Fruit fly (Drosophila melanogaster) whole organism, wandering third instar larva: ENCODE data around the gene xit.

Source experiments
- Abd-B ChIP-seq: fragments of >200 bp; optimal IDR thresholded peaks from 2 replicates; lab custom pipeline; 2017; ENCODE audit warnings: missing biosample characterization, missing genetic modification characterization
- CG32264 ChIP-seq: fragments of 200-800 bp; sonication (Bioruptor generic); optimal IDR thresholded peaks from 2 replicates; lab custom pipeline; 2016; ENCODE audit warnings: missing biosample characterization, missing genetic modification characterization
- CG9705 ChIP-seq: fragments of 200-800 bp; sonication (Bioruptor generic); optimal IDR thresholded peaks from 2 replicates; lab custom pipeline; 2018; ENCODE audit warnings: missing biosample characterization, mild to moderate bottlenecking, missing genetic modification characterization
- CrebA ChIP-seq: fragments of 200-800 bp; sonication (Bioruptor generic); optimal IDR thresholded peaks from 2 replicates; lab custom pipeline; 2016; ENCODE audit warnings: missing biosample characterization, mild to moderate bottlenecking, missing genetic modification characterization, borderline replicate concordance
- Dfd ChIP-seq: fragments of >200 bp; optimal IDR thresholded peaks from 2 replicates; lab custom pipeline; 2017; ENCODE audit warnings: missing biosample characterization, missing genetic modification characterization
- Dif ChIP-seq: fragments of 200-275, 200-300 bp; sonication (Bioruptor generic); optimal IDR thresholded peaks from 2 replicates; lab custom pipeline; 2018; ENCODE audit warnings: missing biosample characterization, missing genetic modification characterization; ENCODE audit not compliant: partially characterized antibody
- GATAd ChIP-seq: sonication (Bioruptor generic); optimal IDR thresholded peaks from 2 replicates; lab custom pipeline; 2016; ENCODE audit warnings: missing biosample characterization, missing genetic modification characterization
- HLH106 ChIP-seq: fragments of 200-800 bp; optimal IDR thresholded peaks from 3 replicates; lab custom pipeline; 2019; ENCODE audit warnings: missing biosample characterization, mild to moderate bottlenecking, missing genetic modification characterization, moderate library complexity
- Hnf4 ChIP-seq: fragments of 200-800 bp; sonication (Bioruptor generic); optimal IDR thresholded peaks from 2 replicates; lab custom pipeline; 2016; ENCODE audit warnings: missing biosample characterization, mild to moderate bottlenecking, missing genetic modification characterization
- Hr78 ChIP-seq: fragments of >200 bp; optimal IDR thresholded peaks from 2 replicates; lab custom pipeline; 2017; ENCODE audit warnings: missing biosample characterization, missing genetic modification characterization
- Hr83 ChIP-seq: fragments of 200-300 bp; sonication (Bioruptor generic); optimal IDR thresholded peaks from 2 replicates; lab custom pipeline; 2016; ENCODE audit warnings: missing biosample characterization, mild to moderate bottlenecking, missing genetic modification characterization, moderate library complexity; ENCODE audit not compliant: poor library complexity, severe bottlenecking
- Jra ChIP-seq: sonication (Bioruptor generic); optimal IDR thresholded peaks from 2 replicates; lab custom pipeline; 2016; ENCODE audit warnings: missing biosample characterization, missing genetic modification characterization
- Mio ChIP-seq: sonication (Bioruptor generic); optimal IDR thresholded peaks from 2 replicates; lab custom pipeline; 2016; ENCODE audit warnings: missing biosample characterization, missing genetic modification characterization
- Myc ChIP-seq: fragments of >200 bp; optimal IDR thresholded peaks from 2 replicates; lab custom pipeline; 2017
- N ChIP-seq: fragments of >200 bp; optimal IDR thresholded peaks from 2 replicates; lab custom pipeline; 2018; ENCODE audit warnings: missing biosample characterization, missing external identifiers, missing genetic modification characterization
- OdsH ChIP-seq: fragments of 200-800 bp; sonication (Bioruptor generic); optimal IDR thresholded peaks from 2 replicates; lab custom pipeline; 2016; ENCODE audit warnings: missing biosample characterization, mild to moderate bottlenecking, missing genetic modification characterization
- Rel ChIP-seq, 2 experiments: fragments of 200-800 bp; sonication (Bioruptor generic) in 1 of 2; optimal IDR thresholded peaks; 2 replicates in 1 of 2; 3 replicates in 1 of 2; lab custom pipeline; 2016 to 2019; ENCODE audit warnings: mild to moderate bottlenecking in 2 of 2, missing biosample characterization in 2 of 2, missing genetic modification characterization in 2 of 2, moderate library complexity in 1 of 2
- Sp1 ChIP-seq: fragments of 200-800 bp; sonication (Bioruptor generic); optimal IDR thresholded peaks from 3 replicates; lab custom pipeline; 2019; ENCODE audit warnings: missing biosample characterization, mild to moderate bottlenecking, missing genetic modification characterization, moderate library complexity
- Vsx2 ChIP-seq: fragments of 200-300, 225-300 bp; sonication (Bioruptor generic); optimal IDR thresholded peaks from 2 replicates; lab custom pipeline; 2018; ENCODE audit warnings: missing biosample characterization, missing genetic modification characterization; ENCODE audit not compliant: partially characterized antibody
- br ChIP-seq: fragments of 200-800 bp; sonication (Bioruptor generic); optimal IDR thresholded peaks from 2 replicates; lab custom pipeline; 2016; ENCODE audit warnings: missing biosample characterization, missing genetic modification characterization
- brk ChIP-seq: fragments of 200-800 bp; sonication (Bioruptor generic); optimal IDR thresholded peaks from 2 replicates; lab custom pipeline; 2016; ENCODE audit warnings: missing biosample characterization, mild to moderate bottlenecking, missing genetic modification characterization
- dl ChIP-seq, 2 experiments: fragments of 175-275, 200-275 bp in 1 of 2; fragments of 200-275 bp in 1 of 2; sonication (Bioruptor generic); optimal IDR thresholded peaks; lab custom pipeline; 2018; ENCODE audit warnings: mild to moderate bottlenecking in 2 of 2, missing biosample characterization in 2 of 2, missing genetic modification characterization in 2 of 2, moderate library complexity in 2 of 2; ENCODE audit not compliant: partially characterized antibody in 2 of 2, insufficient read depth in 1 of 2
- dmrt93B ChIP-seq: fragments of 200-800 bp; sonication (Bioruptor generic); optimal IDR thresholded peaks from 2 replicates; lab custom pipeline; 2018; ENCODE audit warnings: missing biosample characterization, mild to moderate bottlenecking, missing genetic modification characterization
- dsf ChIP-seq: sonication (Bioruptor generic); optimal IDR thresholded peaks from 2 replicates; lab custom pipeline; 2016; ENCODE audit warnings: missing biosample characterization, missing genetic modification characterization, borderline replicate concordance
- ey ChIP-seq: fragments of 200-800 bp; sonication (Bioruptor generic); optimal IDR thresholded peaks from 2 replicates; lab custom pipeline; 2016; ENCODE audit warnings: missing biosample characterization, missing genetic modification characterization
- foxo ChIP-seq, 2 experiments: fragments of 200-800 bp; sonication (Bioruptor generic); optimal IDR thresholded peaks; 2 replicates in 1 of 2; 3 replicates in 1 of 2; lab custom pipeline; 2016 to 2017; ENCODE audit warnings: missing biosample characterization in 2 of 2, missing genetic modification characterization in 2 of 2
- fru ChIP-seq: fragments of 200-800 bp; sonication (Bioruptor generic); optimal IDR thresholded peaks from 3 replicates; lab custom pipeline; 2016; ENCODE audit warnings: missing biosample characterization, mild to moderate bottlenecking, missing genetic modification characterization
- h ChIP-seq: fragments of 200-800 bp; sonication (Bioruptor generic); optimal IDR thresholded peaks from 3 replicates; lab custom pipeline; 2016; ENCODE audit warnings: missing biosample characterization, mild to moderate bottlenecking, missing genetic modification characterization
- jim ChIP-seq: fragments of 175-275, 200-325 bp; sonication (Bioruptor generic); optimal IDR thresholded peaks from 2 replicates; lab custom pipeline; 2016; ENCODE audit warnings: missing biosample characterization, mild to moderate bottlenecking, missing genetic modification characterization
- lola ChIP-seq: fragments of >200 bp; optimal IDR thresholded peaks from 2 replicates; lab custom pipeline; 2017; ENCODE audit warnings: missing biosample characterization, missing genetic modification characterization
- pan ChIP-seq: fragments of >200 bp; optimal IDR thresholded peaks from 2 replicates; lab custom pipeline; 2017
- psq ChIP-seq: fragments of 200-800 bp; sonication (Bioruptor generic); optimal IDR thresholded peaks from 3 replicates; lab custom pipeline; 2017; ENCODE audit warnings: missing biosample characterization, mild to moderate bottlenecking, missing genetic modification characterization, moderate library complexity
- rgr ChIP-seq: fragments of 200-800 bp; sonication (Bioruptor generic); optimal IDR thresholded peaks from 3 replicates; lab custom pipeline; 2016; ENCODE audit warnings: missing biosample characterization, mild to moderate bottlenecking, missing genetic modification characterization
- sage ChIP-seq: fragments of 200-800 bp; sonication (Bioruptor generic); optimal IDR thresholded peaks from 2 replicates; lab custom pipeline; 2016; ENCODE audit warnings: missing biosample characterization, mild to moderate bottlenecking, missing genetic modification characterization
- sv ChIP-seq: fragments of 200-800 bp; sonication (Bioruptor generic); optimal IDR thresholded peaks from 3 replicates; lab custom pipeline; 2016; ENCODE audit warnings: missing biosample characterization, missing genetic modification characterization
- tai ChIP-seq: sonication (Bioruptor generic); optimal IDR thresholded peaks from 2 replicates; lab custom pipeline; 2016; ENCODE audit warnings: missing biosample characterization, missing genetic modification characterization
- usp ChIP-seq: fragments of >200 bp; optimal IDR thresholded peaks from 2 replicates; lab custom pipeline; 2017; ENCODE audit warnings: missing biosample characterization, missing genetic modification characterization
- woc ChIP-seq: sonication (Bioruptor generic); optimal IDR thresholded peaks from 2 replicates; lab custom pipeline; 2016; ENCODE audit warnings: missing biosample characterization, mild to moderate bottlenecking, missing genetic modification characterization

Gene xit

DNA sequence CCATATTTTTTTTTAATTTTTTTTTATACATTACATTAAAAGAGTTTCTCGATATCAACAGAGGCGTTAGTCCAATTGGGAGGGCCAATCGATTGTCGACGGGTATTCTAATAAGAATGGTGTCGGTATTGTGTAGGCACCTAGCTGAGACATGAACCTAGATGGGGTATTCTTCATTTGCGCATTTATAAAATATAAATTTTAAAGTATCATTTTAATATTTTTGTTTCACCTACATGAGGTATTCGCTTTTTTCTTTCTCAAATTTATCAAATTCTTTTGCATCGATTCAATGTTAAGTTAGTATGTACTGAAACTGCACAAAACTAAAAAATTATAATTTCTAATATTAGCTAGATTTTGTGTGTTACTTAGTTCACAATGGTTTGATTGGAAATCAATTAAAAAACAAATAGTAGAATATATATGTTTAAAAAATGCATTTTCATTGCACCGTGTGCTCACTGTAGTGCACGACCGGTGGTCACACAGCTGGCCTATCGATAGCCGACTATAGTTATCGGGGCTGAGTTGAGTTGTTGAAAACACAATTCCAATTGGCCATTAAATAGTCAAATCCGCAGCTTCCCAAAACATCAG lies 23.1 kb downstream of the xit start, which contains the start of the genes CG14435 and Tmf (continued):
- peak; percentile 71 for TF ChIP-seq dmrt93B (GFP tag; lab: Kevin White, UChicago)
- no peak for TF ChIP-seq Hr78 (GFP tag; lab: Kevin White, UChicago)
- no peak for TF ChIP-seq Hnf4 (GFP tag; lab: Kevin White, UChicago)

DNA sequence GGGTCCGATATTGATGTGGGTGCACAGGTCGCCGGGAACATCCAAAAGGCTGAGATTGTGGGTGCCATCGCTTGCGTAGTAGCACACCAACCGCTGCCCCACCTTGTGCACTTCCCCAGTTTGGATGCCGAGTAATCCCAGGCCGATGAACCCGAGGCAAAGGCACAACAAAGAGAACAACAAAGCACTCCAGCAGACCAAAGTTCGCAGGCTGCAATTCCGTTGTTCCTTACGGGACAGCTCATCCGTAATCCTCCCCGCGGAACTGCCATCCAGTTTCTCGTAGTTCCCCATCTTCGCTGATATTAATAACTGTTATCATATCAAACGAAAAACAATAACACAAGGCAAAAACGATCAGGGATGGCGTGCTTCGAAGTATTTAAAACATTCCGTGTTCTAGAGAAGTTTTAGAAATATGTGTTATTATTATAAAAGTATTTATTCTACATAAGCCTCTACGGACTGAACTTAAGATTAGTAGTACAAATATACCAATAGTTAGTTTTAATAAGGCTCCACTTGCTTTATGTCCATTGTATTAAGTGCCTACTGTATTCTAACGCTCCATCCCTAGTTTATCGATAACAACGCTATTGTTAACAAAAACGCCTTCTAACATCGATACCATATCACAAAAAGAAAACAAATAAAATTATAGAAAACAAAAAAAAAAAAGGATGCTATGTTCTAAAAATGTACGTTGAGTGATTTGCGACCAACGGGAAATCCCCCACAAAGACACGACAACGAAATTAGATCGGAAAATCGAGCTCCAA lies 28.6 kb downstream of the xit start, which contains the start of the genes Cht11 and CG4558:
Gene Cht11, minus strand, starts transcription at position 340 of the 779 bp plus-strand sequence.
Gene CG4558, plus strand, starts transcription at position 593 of the 779 bp plus-strand sequence.
- TF ChIP-seq fru (GFP tag; lab: Kevin White, UChicago) (peak; percentile 89), lola (no peak), HLH106 (tag; lab: Kevin White, UChicago) (peak; percentile 90), jim (GFP tag; lab: Kevin White, UChicago) (no peak), pan (lab: Kevin White, UChicago) (no peak), woc (GFP tag; lab: Kevin White, UChicago) (peak; percentile 84), Rel (GFP tag; optimal IDR thresholded peaks at IDR 0.05; lab: Kevin White, UChicago) (no peak), Rel (tag; optimal IDR thresholded peaks at IDR 0.05; lab: Kevin White, UChicago) (peak; percentile 95), psq (GFP tag; lab: Kevin White, UChicago) (peak; percentile 90), ey (GFP tag; lab: Kevin White, UChicago) (peak; percentile 81), Abd-B (GFP tag; lab: Kevin White, UChicago) (no peak), Dfd (no peak), Myc (lab: Kevin White, UChicago) (no peak), Hr83 (GFP tag; lab: Kevin White, UChicago) (peak; percentile 6), dsf (GFP tag; lab: Kevin White, UChicago) (peak; percentile 49), rgr (GFP tag; lab: Kevin White, UChicago) (peak; percentile 87), foxo (GFP tag; optimal IDR thresholded peaks at IDR 0.05; lab: Kevin White, UChicago) (peak in 1 of 2 experiments; percentile 91), dl (GFP tag; optimal IDR thresholded peaks at IDR 0.05; lab: Kevin White, UChicago; ENCODE audit: insufficient read depth in 1 of 2, partially characterized antibody in 2 of 2) (no peak), CG9705 (GFP tag; lab: Kevin White, UChicago) (peak; percentile 80), dmrt93B (GFP tag; lab: Kevin White, UChicago) (peak; percentile 62), GATAd (no peak), Hr78 (GFP tag; lab: Kevin White, UChicago) (no peak), sv (GFP tag; lab: Kevin White, UChicago) (peak; percentile 76), Hnf4 (GFP tag; lab: Kevin White, UChicago) (peak; percentile 87), Vsx2 (GFP tag; lab: Kevin White, UChicago) (no peak), usp (GFP tag; lab: Kevin White, UChicago) (no peak), Dif (GFP tag; lab: Kevin White, UChicago) (no peak), brk (GFP tag; lab: Kevin White, UChicago) (no peak), OdsH (GFP tag; lab: Kevin White, UChicago) (peak; percentile 84), N (no peak), tai (GFP tag; lab: Kevin White, UChicago) (no peak), sage (GFP tag; lab: Kevin White, UChicago) (peak; percentile 55), Jra (peak; percentile 77), Sp1 (GFP tag; lab: Kevin White, UChicago) (peak; percentile 88), CG32264 (GFP tag; lab: Kevin White, UChicago) (no peak), Mio (GFP tag; lab: Kevin White, UChicago) (no peak), CrebA (no peak), br (GFP tag; lab: Kevin White, UChicago) (peak; percentile 79), h (GFP tag; lab: Kevin White, UChicago) (peak; percentile 87)
